Worm (Caenorhabditis elegans): Measurements from ENCODE around the gene C47E8.4.

DNA sequence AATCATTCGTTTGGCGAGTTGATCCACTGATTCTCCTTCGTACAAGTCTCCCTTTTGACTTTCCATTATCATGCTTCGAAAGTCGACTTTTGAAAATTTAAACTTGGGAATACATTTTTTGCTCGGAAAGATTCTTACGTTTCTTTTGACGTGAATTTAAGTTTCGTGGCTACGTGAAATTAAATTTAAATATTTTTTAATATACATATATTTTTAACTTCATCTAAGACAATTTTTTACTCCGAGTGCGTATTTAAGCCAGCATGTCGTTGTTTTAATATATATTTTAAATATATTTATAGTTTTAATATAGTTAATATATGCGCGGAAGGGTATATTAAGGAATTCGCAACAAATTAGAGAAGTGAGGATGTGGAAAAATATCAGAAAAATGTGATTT lies 30.3 kb upstream of the C47E8.4 start, which contains the start of gene R08A2.2:
- TF ChIP-seq tab-1 (GFP tag; IDR thresholded peaks at IDR 0.05) (no peak), ztf-29 (GFP tag; IDR thresholded peaks at IDR 0.05) (no peak), cog-1 (tag; optimal IDR thresholded peaks at IDR 0.05) (no peak), klf-2 (GFP tag; conservative IDR thresholded peaks at IDR 0.05) (no peak), flt-1 (GFP tag; IDR thresholded peaks at IDR 0.05) (no peak), med-1 (GFP tag; optimal IDR thresholded peaks at IDR 0.05; ENCODE audit: insufficient read depth) (no peak), ref-1 (GFP tag; conservative IDR thresholded peaks at IDR 0.05) (no peak), T22C8.4 (GFP tag; IDR thresholded peaks at IDR 0.05) (no peak), ztf-23 (GFP tag; IDR thresholded peaks at IDR 0.05) (no peak)

Measured in whole organism, midembryonic.